Fruit fly (Drosophila melanogaster) whole organism, embryonic: Measurements from ENCODE around the gene Arpc1.

Experiments
- ATbp ChIP-seq: fragments of 200-800 bp; sonication (Bioruptor generic); optimal IDR thresholded peaks from 2 replicates; lab custom pipeline; 2017; ENCODE audit warnings: missing biosample characterization, mild to moderate bottlenecking, missing genetic modification characterization, missing genetic modification reagents
- CG10543 ChIP-seq: fragments of 200-800 bp; sonication (Bioruptor generic); optimal IDR thresholded peaks from 3 replicates; lab custom pipeline; 2017; ENCODE audit warnings: missing biosample characterization, mild to moderate bottlenecking, missing genetic modification characterization, moderate library complexity
- CG11723 ChIP-seq: fragments of 200-800 bp; sonication (Bioruptor generic); optimal IDR thresholded peaks from 2 replicates; lab custom pipeline; 2017; ENCODE audit warnings: missing biosample characterization, mild to moderate bottlenecking, missing genetic modification characterization
- CG12071 ChIP-seq: fragments of 200-800 bp; sonication (Bioruptor generic); optimal IDR thresholded peaks from 3 replicates; lab custom pipeline; 2018; ENCODE audit warnings: missing biosample characterization, mild to moderate bottlenecking, missing genetic modification characterization
- CG1233 ChIP-seq: fragments of 200-800 bp; sonication (Bioruptor generic); optimal IDR thresholded peaks from 4 replicates; lab custom pipeline; 2018; ENCODE audit warnings: missing biosample characterization, mild to moderate bottlenecking, missing genetic modification characterization
- CG12659 ChIP-seq: fragments of 200-800 bp; sonication (Bioruptor generic); optimal IDR thresholded peaks from 3 replicates; lab custom pipeline; 2017; ENCODE audit warnings: mild to moderate bottlenecking, missing biosample characterization, missing genetic modification reagents, missing genetic modification characterization
- CG12769 ChIP-seq: fragments of 200-800 bp; sonication (Bioruptor generic); optimal IDR thresholded peaks from 2 replicates; lab custom pipeline; 2019; ENCODE audit warnings: missing biosample characterization, mild to moderate bottlenecking, missing genetic modification characterization, moderate library complexity
- CG13287 ChIP-seq: fragments of 200-800 bp; sonication (Bioruptor generic); IDR thresholded peaks from 2 replicates; pipeline ENCODE4 v1.3.6; 2022; ENCODE audit warnings: missing biosample characterization, missing genetic modification characterization; ENCODE audit not compliant: partially characterized antibody
- CG13296 ChIP-seq: fragments of 200-800 bp; sonication (Bioruptor generic); optimal IDR thresholded peaks from 3 replicates; lab custom pipeline; 2018; ENCODE audit warnings: missing biosample characterization, mild to moderate bottlenecking, missing genetic modification characterization
- CG13424 ChIP-seq: fragments of 200-800 bp; sonication (Bioruptor generic); optimal IDR thresholded peaks from 2 replicates; lab custom pipeline; 2019; ENCODE audit warnings: missing biosample characterization, mild to moderate bottlenecking, missing genetic modification characterization, moderate library complexity
- CG14441 ChIP-seq: fragments of 200-800 bp; sonication (Bioruptor generic); IDR thresholded peaks from 2 replicates; pipeline ENCODE4 v1.3.6; 2022; ENCODE audit warnings: missing biosample characterization, missing genetic modification characterization
- CG15073 ChIP-seq: fragments of 200-800 bp; sonication (Bioruptor generic); optimal IDR thresholded peaks from 2 replicates; lab custom pipeline; 2016; ENCODE audit warnings: missing biosample characterization, missing genetic modification characterization
- CG17359 ChIP-seq: fragments of 200-800 bp; sonication (Bioruptor generic); optimal IDR thresholded peaks from 3 replicates; lab custom pipeline; 2018; ENCODE audit warnings: missing biosample characterization, mild to moderate bottlenecking, missing genetic modification characterization, moderate library complexity
- CG17385 ChIP-seq: fragments of 200-800 bp; sonication (Bioruptor generic); optimal IDR thresholded peaks from 3 replicates; lab custom pipeline; 2018; ENCODE audit warnings: missing biosample characterization, mild to moderate bottlenecking, missing genetic modification characterization
- CG18599 ChIP-seq: fragments of 200-800 bp; sonication (Bioruptor generic); optimal IDR thresholded peaks from 3 replicates; lab custom pipeline; 2017; ENCODE audit warnings: missing biosample characterization, missing genetic modification characterization, mild to moderate bottlenecking, moderate library complexity, missing genetic modification reagents
- CG18764 ChIP-seq: fragments of 200-800 bp; sonication (Bioruptor generic); optimal IDR thresholded peaks from 3 replicates; lab custom pipeline; 2016; ENCODE audit warnings: missing biosample characterization, missing genetic modification characterization
- CG2116 ChIP-seq: fragments of 200-800 bp; sonication (Bioruptor generic); optimal IDR thresholded peaks from 3 replicates; lab custom pipeline; 2018; ENCODE audit warnings: missing biosample characterization, mild to moderate bottlenecking, missing genetic modification characterization
- CG2129 ChIP-seq: fragments of 200-800 bp; sonication (Bioruptor generic); IDR thresholded peaks from 2 replicates; pipeline ENCODE4 v1.3.6; 2022; ENCODE audit warnings: missing biosample characterization, missing genetic modification characterization; ENCODE audit not compliant: partially characterized antibody
- CG30403 ChIP-seq: fragments of 200-800 bp; sonication (Bioruptor generic); optimal IDR thresholded peaks from 3 replicates; lab custom pipeline; 2016; ENCODE audit warnings: missing biosample characterization, missing genetic modification characterization
- CG30431 ChIP-seq: fragments of 200-800 bp; sonication (Bioruptor generic); optimal IDR thresholded peaks from 2 replicates; lab custom pipeline; 2017; ENCODE audit warnings: missing biosample characterization, missing genetic modification characterization
- CG3065 ChIP-seq: fragments of 200-800 bp; sonication (Bioruptor generic); optimal IDR thresholded peaks from 2 replicates; lab custom pipeline; 2016; ENCODE audit warnings: missing biosample characterization, missing genetic modification characterization
- CG31365 ChIP-seq: fragments of 200-800 bp; sonication (Bioruptor generic); optimal IDR thresholded peaks from 2 replicates; lab custom pipeline; 2018; ENCODE audit warnings: missing biosample characterization, mild to moderate bottlenecking, missing genetic modification characterization
- CG3281 ChIP-seq: fragments of 200-800 bp; sonication (Bioruptor generic); optimal IDR thresholded peaks from 3 replicates; lab custom pipeline; 2017; ENCODE audit warnings: missing biosample characterization, mild to moderate bottlenecking, missing genetic modification characterization
- CG3407 ChIP-seq: fragments of 200-800 bp; sonication (Bioruptor generic); optimal IDR thresholded peaks from 2 replicates; lab custom pipeline; 2018; ENCODE audit warnings: missing biosample characterization, mild to moderate bottlenecking, missing genetic modification characterization
- CG42726 ChIP-seq: fragments of 200-800 bp; sonication (Bioruptor generic); IDR thresholded peaks from 2 replicates; pipeline ENCODE4 v1.3.6; 2022; ENCODE audit warnings: missing biosample characterization, missing genetic modification characterization; ENCODE audit not compliant: partially characterized antibody
- CG4617 ChIP-seq: fragments of 200-800 bp; sonication (Bioruptor generic); optimal IDR thresholded peaks from 3 replicates; lab custom pipeline; 2016; ENCODE audit warnings: missing biosample characterization, missing genetic modification characterization, borderline replicate concordance
- CG7372 ChIP-seq: fragments of 200-800 bp; sonication (Bioruptor generic); IDR thresholded peaks from 2 replicates; pipeline ENCODE4 v1.3.6; 2022; ENCODE audit warnings: missing biosample characterization, missing genetic modification characterization
- CG7987 ChIP-seq: fragments of 200-800 bp; sonication (Bioruptor generic); optimal IDR thresholded peaks from 2 replicates; lab custom pipeline; 2018; ENCODE audit warnings: missing biosample characterization, mild to moderate bottlenecking, missing genetic modification characterization, moderate library complexity
- CrebB ChIP-seq: fragments of 200-800 bp; sonication (Bioruptor generic); optimal IDR thresholded peaks from 3 replicates; lab custom pipeline; 2018; ENCODE audit warnings: missing biosample characterization, mild to moderate bottlenecking, missing genetic modification characterization
- Doc3 ChIP-seq: fragments of 200-800 bp; sonication (Bioruptor generic); IDR thresholded peaks from 3 replicates; pipeline ENCODE4 v1.3.6; 2022; ENCODE audit warnings: missing biosample characterization, missing genetic modification characterization; ENCODE audit not compliant: partially characterized antibody
- Dp ChIP-seq: fragments of 200-800 bp; sonication (Bioruptor generic); optimal IDR thresholded peaks from 2 replicates; lab custom pipeline; 2018; ENCODE audit warnings: missing biosample characterization, mild to moderate bottlenecking, missing genetic modification characterization, moderate library complexity
- Drgx ChIP-seq: fragments of 200-800 bp; sonication (Bioruptor generic); IDR thresholded peaks from 2 replicates; pipeline ENCODE4 v1.3.6; 2022; ENCODE audit warnings: missing biosample characterization, missing genetic modification characterization
- E2f2 ChIP-seq: fragments of 200-800 bp; sonication (Bioruptor generic); IDR thresholded peaks from 2 replicates; pipeline ENCODE4 v1.3.6; 2022; ENCODE audit warnings: missing biosample characterization, missing genetic modification characterization
- Ets97D ChIP-seq: fragments of 200-800 bp; sonication (Bioruptor generic); optimal IDR thresholded peaks from 3 replicates; lab custom pipeline; 2016; ENCODE audit warnings: missing biosample characterization, missing genetic modification characterization
- Fer1 ChIP-seq: fragments of 200-800 bp; sonication (Bioruptor generic); optimal IDR thresholded peaks from 2 replicates; lab custom pipeline; 2017; ENCODE audit warnings: missing biosample characterization, mild to moderate bottlenecking, missing genetic modification characterization
- Mrtf ChIP-seq: fragments of 200-800 bp; sonication (Bioruptor generic); IDR thresholded peaks from 3 replicates; pipeline ENCODE4 v1.3.6; 2022; ENCODE audit warnings: missing biosample characterization, missing genetic modification characterization
- bsh ChIP-seq, 2 experiments: fragments of 200-800 bp; sonication (Bioruptor generic); optimal IDR thresholded peaks; 2 replicates each; lab custom pipeline; 2017 to 2018; ENCODE audit warnings: mild to moderate bottlenecking in 2 of 2, missing biosample characterization in 2 of 2, missing genetic modification characterization in 2 of 2, moderate library complexity in 1 of 2
- cas ChIP-seq: fragments of 200-800 bp; sonication (Bioruptor generic); IDR thresholded peaks from 2 replicates; pipeline ENCODE4 v1.3.6; 2022; ENCODE audit warnings: missing biosample characterization, missing genetic modification characterization
- corto ChIP-seq: fragments of 200-800 bp; sonication (Bioruptor generic); optimal IDR thresholded peaks from 2 replicates; lab custom pipeline; 2016; ENCODE audit warnings: missing biosample characterization, mild to moderate bottlenecking, missing genetic modification characterization, moderate library complexity
- dimm ChIP-seq: fragments of 200-800 bp; sonication (Bioruptor generic); IDR thresholded peaks from 2 replicates; pipeline ENCODE4 v1.3.6; 2022; ENCODE audit warnings: missing biosample characterization, missing genetic modification characterization
- emc ChIP-seq: fragments of 200-800 bp; sonication (Bioruptor generic); optimal IDR thresholded peaks from 2 replicates; lab custom pipeline; 2016; ENCODE audit warnings: missing biosample characterization, missing genetic modification characterization
- esg ChIP-seq: fragments of 200-800 bp; sonication (Bioruptor generic); conservative IDR thresholded peaks from 2 replicates; pipeline ENCODE4 v1.3.6; 2022; ENCODE audit warnings: missing biosample characterization, missing genetic modification characterization
- gt ChIP-seq: fragments of 200-800 bp; sonication (Bioruptor generic); IDR thresholded peaks from 2 replicates; pipeline ENCODE4 v1.3.6; 2022; ENCODE audit warnings: missing biosample characterization, missing genetic modification characterization
- her ChIP-seq: fragments of 200-800 bp; sonication (Bioruptor generic); optimal IDR thresholded peaks from 2 replicates; lab custom pipeline; 2016; ENCODE audit warnings: missing biosample characterization, missing genetic modification characterization
- lola ChIP-seq, 3 experiments: fragments of >200 bp in 2 of 3; fragments of 200-800 bp in 1 of 3; sonication (Bioruptor generic) in 1 of 3; optimal IDR thresholded peaks; 2 replicates each; lab custom pipeline; 2017 to 2019; ENCODE audit warnings: missing biosample characterization in 3 of 3, missing genetic modification characterization in 3 of 3, mild to moderate bottlenecking in 1 of 3, moderate library complexity in 1 of 3
- mam ChIP-seq: fragments of 200-800 bp; sonication (Bioruptor generic); optimal IDR thresholded peaks from 3 replicates; lab custom pipeline; 2016; ENCODE audit warnings: missing biosample characterization, missing genetic modification characterization
- nmo ChIP-seq: fragments of 200-800 bp; sonication (Bioruptor generic); optimal IDR thresholded peaks from 2 replicates; lab custom pipeline; 2018; ENCODE audit warnings: missing biosample characterization, mild to moderate bottlenecking, missing genetic modification characterization, moderate library complexity
- shn ChIP-seq: fragments of 200-800 bp; sonication (Bioruptor generic); optimal IDR thresholded peaks from 3 replicates; lab custom pipeline; 2016; ENCODE audit warnings: missing biosample characterization, missing genetic modification characterization
- tup ChIP-seq: fragments of 200-800 bp; sonication (Bioruptor generic); optimal IDR thresholded peaks from 2 replicates; lab custom pipeline; 2016; ENCODE audit warnings: missing biosample characterization, mild to moderate bottlenecking, missing genetic modification characterization, moderate library complexity
- wek ChIP-seq: fragments of 200-800 bp; sonication (Bioruptor generic); optimal IDR thresholded peaks from 3 replicates; lab custom pipeline; 2018; ENCODE audit warnings: missing biosample characterization, mild to moderate bottlenecking, missing genetic modification characterization, moderate library complexity

Gene Arpc1

DNA sequence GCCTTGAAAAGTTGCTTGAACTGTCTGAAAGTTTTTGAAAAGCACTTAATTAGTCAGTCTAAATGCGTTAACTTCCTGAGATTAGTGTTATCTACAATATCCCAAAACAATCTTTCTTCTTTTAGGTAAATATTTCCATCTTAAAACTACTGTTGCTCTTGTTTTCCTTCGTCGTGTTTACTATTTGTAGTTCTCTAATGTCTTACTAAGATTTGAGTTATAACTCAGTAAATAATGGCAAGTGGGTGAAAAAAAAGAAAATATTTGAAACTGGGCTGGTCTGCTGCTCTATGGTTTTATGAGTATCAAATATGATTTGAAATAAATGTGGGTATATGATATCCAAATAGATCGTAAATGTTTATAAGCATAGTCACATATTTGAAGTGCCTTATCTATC is 28.4 kb downstream of the Arpc1 start:
- TF ChIP-seq CG11723 (GFP tag; lab: Kevin White, UChicago) = no peak
- TF ChIP-seq ATbp (GFP tag; lab: Kevin White, UChicago) = peak; percentile 76
- TF ChIP-seq CG17359 = peak; percentile 50
- TF ChIP-seq CG13424 (tag; lab: Kevin White, UChicago) = peak; percentile 27
- TF ChIP-seq CG17385 (GFP tag; lab: Kevin White, UChicago) = peak; percentile 12
- peak; percentile 8 for TF ChIP-seq wek
- TF ChIP-seq corto (GFP tag; lab: Kevin White, UChicago) = no peak
- TF ChIP-seq CrebB (tag; lab: Kevin White, UChicago) = peak; percentile 54
- no peak for TF ChIP-seq gt (GFP tag; lab: Robert Waterston, UW)
- TF ChIP-seq Fer1 = peak; percentile 35
- TF ChIP-seq CG1233 = peak; percentile 11
- peak; percentile 15 for TF ChIP-seq CG7987
- no peak for TF ChIP-seq CG3065
- no peak for TF ChIP-seq Mrtf
- peak; percentile 13 for TF ChIP-seq CG31365 (tag; lab: Kevin White, UChicago)
- TF ChIP-seq CG2129 (GFP tag; lab: Robert Waterston, UW) = no peak
- TF ChIP-seq CG18599 (GFP tag; lab: Kevin White, UChicago) = peak; percentile 23
- peak; percentile 8 for TF ChIP-seq CG13296
- peak; percentile 21 for TF ChIP-seq CG3407 (GFP tag; lab: Kevin White, UChicago)
- TF ChIP-seq CG3281 (GFP tag; lab: Kevin White, UChicago) = peak; percentile 12

dm6 chr2L:13793405-13793804 is 36.1 kb downstream of the Arpc1 start, which contains the start of gene Sec71:
Sec71 (plus strand) TSS chr2L:13793521.
- TF ChIP-seq CG42726 = no peak
- TF ChIP-seq nmo (GFP tag; lab: Kevin White, UChicago) = peak; percentile 29
- no peak for TF ChIP-seq Doc3
- TF ChIP-seq lola (GFP tag; optimal IDR thresholded peaks at IDR 0.05; lab: Kevin White, UChicago) = no peak
- no peak for TF ChIP-seq shn (GFP tag; lab: Kevin White, UChicago)
- TF ChIP-seq CG13287 (GFP tag; lab: Robert Waterston, UW) = 0 out of 2 replicates have a peak, but pooled peaks have one; percentile 30
- TF ChIP-seq CG15073 = no peak
- no peak for TF ChIP-seq mam (GFP tag; lab: Kevin White, UChicago)
- TF ChIP-seq dimm = no peak
- TF ChIP-seq CG12071 = no peak
- no peak for TF ChIP-seq CG18764 (GFP tag; lab: Kevin White, UChicago)
- no peak for TF ChIP-seq CG30431 (GFP tag; lab: Kevin White, UChicago)
- peak; percentile 1 for TF ChIP-seq CG2116
- no peak for TF ChIP-seq esg (GFP tag; lab: Robert Waterston, UW)
- TF ChIP-seq Drgx = 0 out of 2 replicates have a peak, but pooled peaks have one; percentile 12
- TF ChIP-seq CG7372 (GFP tag; lab: Robert Waterston, UW) = no peak
- TF ChIP-seq bsh (GFP tag; optimal IDR thresholded peaks at IDR 0.05; lab: Kevin White, UChicago) = no peak
- no peak for TF ChIP-seq emc
- no peak for TF ChIP-seq tup (GFP tag; lab: Kevin White, UChicago)
- peak; percentile 68 for TF ChIP-seq Dp
- TF ChIP-seq cas (GFP tag; lab: Robert Waterston, UW) = no peak
- TF ChIP-seq CG4617 (GFP tag; lab: Kevin White, UChicago) = peak; percentile 86
- peak; percentile 39 for TF ChIP-seq CG12659 (GFP tag; lab: Kevin White, UChicago)
- no peak for TF ChIP-seq her (GFP tag; lab: Kevin White, UChicago)
- TF ChIP-seq CG12769 (tag; lab: Kevin White, UChicago) = no peak
- peak; percentile 62 for TF ChIP-seq Ets97D (GFP tag; lab: Kevin White, UChicago)
- no peak for TF ChIP-seq CG10543
- peak; percentile 70 for TF ChIP-seq E2f2 (GFP tag; lab: Robert Waterston, UW)
- TF ChIP-seq CG30403 (GFP tag; lab: Kevin White, UChicago) = peak; percentile 2
- no peak for TF ChIP-seq CG14441 (GFP tag; lab: Robert Waterston, UW)
